Fruit fly (Drosophila melanogaster) whole organism, embryonic: ENCODE measurements around the gene Ogdh.
A peak's percentile ranks its signal among the peaks of the same experiment; 100 is the strongest.

Experiments used
- Asciz ChIP-seq: fragments of 200-800 bp; sonication (Bioruptor generic); optimal IDR thresholded peaks from 2 replicates; lab custom pipeline; 2017; ENCODE audit warnings: missing biosample characterization, mild to moderate bottlenecking, missing genetic modification characterization, missing genetic modification reagents
- Atf3 ChIP-seq: fragments of 200-800 bp; sonication (Bioruptor generic); optimal IDR thresholded peaks from 3 replicates; lab custom pipeline; 2016; ENCODE audit warnings: missing biosample characterization, missing genetic modification characterization
- Atf6 ChIP-seq: fragments of 200-800 bp; sonication (Bioruptor generic); IDR thresholded peaks from 2 replicates; pipeline ENCODE4 v1.3.6; 2022; ENCODE audit warnings: missing biosample characterization, missing genetic modification characterization
- BtbVII ChIP-seq: fragments of 200-800 bp; sonication (Bioruptor generic); optimal IDR thresholded peaks from 3 replicates; lab custom pipeline; 2017; ENCODE audit warnings: missing biosample characterization, mild to moderate bottlenecking, missing genetic modification characterization
- CG1024 ChIP-seq: fragments of 200-800 bp; sonication (Bioruptor generic); IDR thresholded peaks from 2 replicates; pipeline ENCODE4 v1.3.6; 2022; ENCODE audit warnings: missing biosample characterization, missing genetic modification characterization
- CG10543 ChIP-seq: fragments of 200-800 bp; sonication (Bioruptor generic); optimal IDR thresholded peaks from 3 replicates; lab custom pipeline; 2017; ENCODE audit warnings: missing biosample characterization, mild to moderate bottlenecking, missing genetic modification characterization, moderate library complexity
- CG12769 ChIP-seq: fragments of 200-800 bp; sonication (Bioruptor generic); optimal IDR thresholded peaks from 2 replicates; lab custom pipeline; 2019; ENCODE audit warnings: missing biosample characterization, mild to moderate bottlenecking, missing genetic modification characterization, moderate library complexity
- CG13287 ChIP-seq: fragments of 200-800 bp; sonication (Bioruptor generic); IDR thresholded peaks from 2 replicates; pipeline ENCODE4 v1.3.6; 2022; ENCODE audit warnings: missing biosample characterization, missing genetic modification characterization; ENCODE audit not compliant: partially characterized antibody
- CG13296 ChIP-seq: fragments of 200-800 bp; sonication (Bioruptor generic); optimal IDR thresholded peaks from 3 replicates; lab custom pipeline; 2018; ENCODE audit warnings: missing biosample characterization, mild to moderate bottlenecking, missing genetic modification characterization
- CG14050 ChIP-seq: fragments of 200-800 bp; sonication (Bioruptor generic); IDR thresholded peaks from 3 replicates; pipeline ENCODE4 v1.3.6; 2022; ENCODE audit warnings: missing biosample characterization, missing genetic modification characterization
- CG14710 ChIP-seq: fragments of 200-800 bp; sonication (Bioruptor generic); optimal IDR thresholded peaks from 3 replicates; lab custom pipeline; 2019; ENCODE audit warnings: missing biosample characterization, mild to moderate bottlenecking, missing genetic modification characterization, moderate library complexity
- CG14860 ChIP-seq: fragments of 200-800 bp; sonication (Bioruptor generic); IDR thresholded peaks from 3 replicates; pipeline ENCODE4 v1.3.6; 2022; ENCODE audit warnings: missing biosample characterization, missing genetic modification characterization; ENCODE audit not compliant: partially characterized antibody
- CG15269 ChIP-seq: fragments of 200-800 bp; sonication (Bioruptor generic); optimal IDR thresholded peaks from 2 replicates; lab custom pipeline; 2018; ENCODE audit warnings: missing biosample characterization, mild to moderate bottlenecking, missing genetic modification characterization, moderate library complexity
- CG16813 ChIP-seq: fragments of 200-800 bp; sonication (Bioruptor generic); IDR thresholded peaks from 3 replicates; pipeline ENCODE4 v1.3.6; 2022; ENCODE audit warnings: missing biosample characterization, missing genetic modification characterization; ENCODE audit not compliant: partially characterized antibody
- CG2889 ChIP-seq: fragments of 200-800 bp; sonication (Bioruptor generic); IDR thresholded peaks from 3 replicates; pipeline ENCODE4 v1.3.6; 2022; ENCODE audit warnings: missing biosample characterization, missing genetic modification characterization
- CG32532 ChIP-seq: fragments of 200-800 bp; sonication (Bioruptor generic); IDR thresholded peaks from 2 replicates; pipeline ENCODE4 v1.3.6; 2022; ENCODE audit warnings: missing biosample characterization, missing genetic modification characterization
- CG32772 ChIP-seq: fragments of 200-800 bp; sonication (Bioruptor generic); IDR thresholded peaks from 2 replicates; pipeline ENCODE4 v1.3.6; 2022; ENCODE audit warnings: missing biosample characterization, missing genetic modification characterization
- CG4328 ChIP-seq: fragments of 200-800 bp; sonication (Bioruptor generic); optimal IDR thresholded peaks from 3 replicates; lab custom pipeline; 2017; ENCODE audit warnings: missing biosample characterization, missing genetic modification reagents, missing genetic modification characterization
- CG4854 ChIP-seq: fragments of 200-800 bp; sonication (Bioruptor generic); optimal IDR thresholded peaks from 2 replicates; lab custom pipeline; 2016; ENCODE audit warnings: missing biosample characterization, missing genetic modification characterization, inconsistent platforms
- CG9797 ChIP-seq: fragments of 200-800 bp; sonication (Bioruptor generic); optimal IDR thresholded peaks from 3 replicates; lab custom pipeline; 2018; ENCODE audit warnings: missing biosample characterization, mild to moderate bottlenecking, missing genetic modification characterization
- Camta ChIP-seq: fragments of 200-800 bp; sonication (Bioruptor generic); optimal IDR thresholded peaks from 2 replicates; lab custom pipeline; 2016; ENCODE audit warnings: missing biosample characterization, missing genetic modification characterization
- Dbx ChIP-seq: fragments of 200-800 bp; sonication (Bioruptor generic); IDR thresholded peaks from 3 replicates; pipeline ENCODE4 v1.3.6; 2022; ENCODE audit warnings: missing biosample characterization, missing genetic modification characterization
- Dip3 ChIP-seq: fragments of 200-800 bp; sonication (Bioruptor generic); optimal IDR thresholded peaks from 3 replicates; lab custom pipeline; 2016; ENCODE audit warnings: missing biosample characterization, missing genetic modification characterization
- Fer1 ChIP-seq: fragments of 200-800 bp; sonication (Bioruptor generic); optimal IDR thresholded peaks from 2 replicates; lab custom pipeline; 2017; ENCODE audit warnings: missing biosample characterization, mild to moderate bottlenecking, missing genetic modification characterization
- Hey ChIP-seq: fragments of 200-800 bp; sonication (Bioruptor generic); optimal IDR thresholded peaks from 3 replicates; lab custom pipeline; 2018; ENCODE audit warnings: missing biosample characterization, mild to moderate bottlenecking, missing genetic modification characterization
- Hr51 ChIP-seq, 2 experiments: fragments of 200-800 bp; sonication (Bioruptor generic); optimal IDR thresholded peaks; 2 replicates in 1 of 2; 3 replicates in 1 of 2; lab custom pipeline; 2016 to 2018; ENCODE audit warnings: missing biosample characterization in 2 of 2, missing genetic modification characterization in 2 of 2, mild to moderate bottlenecking in 1 of 2, moderate library complexity in 1 of 2
- Mes4 ChIP-seq: fragments of 200-800 bp; sonication (Bioruptor generic); optimal IDR thresholded peaks from 2 replicates; lab custom pipeline; 2016; ENCODE audit warnings: missing biosample characterization, missing genetic modification characterization
- NC2β ChIP-seq: fragments of 200-800 bp; sonication (Bioruptor generic); optimal IDR thresholded peaks from 2 replicates; lab custom pipeline; 2016; ENCODE audit warnings: missing biosample characterization, missing genetic modification characterization
- NfI ChIP-seq: fragments of 200-800 bp; sonication (Bioruptor generic); optimal IDR thresholded peaks from 3 replicates; lab custom pipeline; 2018; ENCODE audit warnings: missing biosample characterization, mild to moderate bottlenecking, missing genetic modification characterization, moderate library complexity
- Sin3A ChIP-seq: fragments of >200 bp; optimal IDR thresholded peaks from 2 replicates; lab custom pipeline; 2018
- Vsx1 ChIP-seq: fragments of 200-800 bp; sonication (Bioruptor generic); optimal IDR thresholded peaks from 2 replicates; lab custom pipeline; 2017; ENCODE audit warnings: missing biosample characterization, mild to moderate bottlenecking, missing genetic modification characterization, missing genetic modification reagents
- ash1 ChIP-seq: fragments of 200-800 bp; sonication (Bioruptor generic); optimal IDR thresholded peaks from 2 replicates; lab custom pipeline; 2018; ENCODE audit warnings: missing biosample characterization, mild to moderate bottlenecking, missing genetic modification characterization
- bbx ChIP-seq: fragments of 200-800 bp; sonication (Bioruptor generic); IDR thresholded peaks from 2 replicates; pipeline ENCODE4 v1.3.6; 2022; ENCODE audit warnings: missing biosample characterization, missing genetic modification characterization; ENCODE audit not compliant: partially characterized antibody
- bsh ChIP-seq, 2 experiments: fragments of 200-800 bp; sonication (Bioruptor generic); optimal IDR thresholded peaks; 2 replicates each; lab custom pipeline; 2017 to 2018; ENCODE audit warnings: mild to moderate bottlenecking in 2 of 2, missing biosample characterization in 2 of 2, missing genetic modification characterization in 2 of 2, moderate library complexity in 1 of 2
- crol ChIP-seq: fragments of 200-800 bp; sonication (Bioruptor generic); IDR thresholded peaks from 2 replicates; pipeline ENCODE4 v1.3.6; 2022; ENCODE audit warnings: missing biosample characterization, missing genetic modification characterization
- ems ChIP-seq: fragments of 200-800 bp; sonication (Bioruptor generic); optimal IDR thresholded peaks from 3 replicates; lab custom pipeline; 2016; ENCODE audit warnings: missing biosample characterization, missing genetic modification characterization
- gce ChIP-seq: fragments of 200-800 bp; sonication (Bioruptor generic); IDR thresholded peaks from 3 replicates; pipeline ENCODE4 v1.3.6; 2022; ENCODE audit warnings: missing biosample characterization, missing genetic modification characterization
- gcm2 ChIP-seq: fragments of 200-800 bp; sonication (Bioruptor generic); optimal IDR thresholded peaks from 2 replicates; lab custom pipeline; 2016; ENCODE audit warnings: missing biosample characterization, missing genetic modification characterization
- gro ChIP-seq: fragments of 200-800 bp; sonication (Bioruptor generic); optimal IDR thresholded peaks from 2 replicates; lab custom pipeline; 2016; ENCODE audit warnings: missing biosample characterization, missing genetic modification characterization
- gt ChIP-seq: fragments of 200-800 bp; sonication (Bioruptor generic); IDR thresholded peaks from 2 replicates; pipeline ENCODE4 v1.3.6; 2022; ENCODE audit warnings: missing biosample characterization, missing genetic modification characterization
- hb ChIP-seq: fragments of 200-800 bp; sonication (Bioruptor generic); IDR thresholded peaks from 3 replicates; pipeline ENCODE4 v1.3.6; 2022; ENCODE audit warnings: missing biosample characterization, missing genetic modification characterization; ENCODE audit not compliant: partially characterized antibody
- her ChIP-seq: fragments of 200-800 bp; sonication (Bioruptor generic); optimal IDR thresholded peaks from 2 replicates; lab custom pipeline; 2016; ENCODE audit warnings: missing biosample characterization, missing genetic modification characterization
- lab ChIP-seq: fragments of 200-800 bp; sonication (Bioruptor generic); optimal IDR thresholded peaks from 3 replicates; lab custom pipeline; 2017; ENCODE audit warnings: missing biosample characterization, missing genetic modification characterization, mild to moderate bottlenecking, moderate library complexity, missing genetic modification reagents
- nau ChIP-seq: fragments of 200-800 bp; sonication (Bioruptor generic); optimal IDR thresholded peaks from 3 replicates; lab custom pipeline; 2017; ENCODE audit warnings: missing biosample characterization, mild to moderate bottlenecking, missing genetic modification characterization, missing genetic modification reagents
- pnt ChIP-seq: fragments of 200-800 bp; sonication (Bioruptor generic); optimal IDR thresholded peaks from 3 replicates; lab custom pipeline; 2016; ENCODE audit warnings: missing biosample characterization, missing genetic modification characterization
- salm ChIP-seq: fragments of 200-800 bp; sonication (Bioruptor generic); optimal IDR thresholded peaks from 2 replicates; lab custom pipeline; 2018; ENCODE audit warnings: missing biosample characterization, mild to moderate bottlenecking, missing genetic modification characterization
- schlank ChIP-seq: fragments of 200-800 bp; sonication (Bioruptor generic); optimal IDR thresholded peaks from 2 replicates; lab custom pipeline; 2018; ENCODE audit warnings: missing biosample characterization, mild to moderate bottlenecking, missing genetic modification characterization
- slbo ChIP-seq: fragments of 200-800 bp; sonication (Bioruptor generic); IDR thresholded peaks from 2 replicates; pipeline ENCODE4 v1.3.6; 2022; ENCODE audit warnings: missing biosample characterization, missing genetic modification characterization
- stc ChIP-seq: fragments of 200-800 bp; sonication (Bioruptor generic); IDR thresholded peaks from 2 replicates; pipeline ENCODE4 v1.3.6; 2022; ENCODE audit warnings: missing biosample characterization, missing genetic modification characterization
- zf30C ChIP-seq: fragments of 200-800 bp; sonication (Bioruptor generic); optimal IDR thresholded peaks from 3 replicates; lab custom pipeline; 2018; ENCODE audit warnings: missing biosample characterization, mild to moderate bottlenecking, missing genetic modification characterization

Ogdh gene

DNA sequence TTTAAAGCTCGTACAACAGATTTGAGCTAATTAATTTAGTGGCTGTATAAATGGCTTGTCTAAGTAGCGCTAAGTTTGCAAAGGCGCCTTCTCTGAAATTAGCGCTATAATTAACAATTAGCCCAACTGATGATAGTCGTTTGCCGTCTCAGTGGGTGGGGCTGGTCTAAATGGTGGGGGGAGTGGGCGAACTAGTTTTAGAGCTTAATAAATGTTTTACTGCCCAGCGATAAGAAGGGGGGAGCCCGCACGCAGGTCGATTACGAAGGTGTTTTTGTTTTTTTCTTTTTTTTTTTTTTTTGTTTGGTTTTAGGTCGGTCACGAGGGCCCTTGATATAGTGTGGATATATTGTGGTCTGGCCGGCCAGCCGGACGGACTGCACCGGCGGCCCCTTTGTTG, 46.4 kb downstream of the Ogdh start (continued):
- TF ChIP-seq nau (GFP tag; lab: Kevin White, UChicago): no peak
- TF ChIP-seq Fer1: peak; percentile 36
- TF ChIP-seq gt (GFP tag; lab: Robert Waterston, UW): no peak
- peak; percentile 57; the same call in 1 of the 2 replicates for TF ChIP-seq CG32772 (GFP tag; lab: Robert Waterston, UW)
- peak; percentile 28 for TF ChIP-seq NfI (GFP tag; lab: Kevin White, UChicago)
- peak; percentile 20 for TF ChIP-seq lab (GFP tag; lab: Kevin White, UChicago)
- TF ChIP-seq CG10543 (GFP tag; lab: Kevin White, UChicago): peak; percentile 52
- 0 out of 2 replicates have a peak, but pooled peaks have one; percentile 31 for TF ChIP-seq slbo (GFP tag; lab: Robert Waterston, UW)
- TF ChIP-seq Hey (tag; lab: Kevin White, UChicago): peak; percentile 20
- peak; percentile 44 for TF ChIP-seq CG12769 (tag; lab: Kevin White, UChicago)
- no peak for TF ChIP-seq Sin3A (lab: Kevin White, UChicago)
- no peak for TF ChIP-seq CG4854 (GFP tag; lab: Kevin White, UChicago)
- TF ChIP-seq Atf3 (GFP tag; lab: Kevin White, UChicago): no peak
- TF ChIP-seq schlank (tag; lab: Kevin White, UChicago): peak; percentile 13
- TF ChIP-seq Asciz: no peak
- peak; percentile 53; the same call in 1 of the 2 replicates for TF ChIP-seq CG32532 (GFP tag; lab: Robert Waterston, UW)
- TF ChIP-seq ash1 (GFP tag; lab: Kevin White, UChicago): no peak
- no peak for TF ChIP-seq CG9797
- TF ChIP-seq CG13296 (GFP tag; lab: Kevin White, UChicago): peak; percentile 23
- TF ChIP-seq gro (GFP tag; lab: Kevin White, UChicago): peak; percentile 48
- TF ChIP-seq NC2β: no peak
- TF ChIP-seq gce: 0 out of 3 replicates have a peak, but pooled peaks have one; percentile 25
- no peak for TF ChIP-seq Dip3 (GFP tag; lab: Kevin White, UChicago)
- no peak for TF ChIP-seq pnt (GFP tag; lab: Kevin White, UChicago)
- TF ChIP-seq CG13287 (GFP tag; lab: Robert Waterston, UW): no peak
- no peak for TF ChIP-seq CG2889 (GFP tag; lab: Robert Waterston, UW)
- TF ChIP-seq CG1024 (GFP tag; lab: Robert Waterston, UW): no peak
- TF ChIP-seq Mes4 (GFP tag; lab: Kevin White, UChicago): no peak
- no peak for TF ChIP-seq CG14710 (tag; lab: Kevin White, UChicago)
- peak; percentile 88 for TF ChIP-seq Vsx1 (GFP tag; lab: Kevin White, UChicago)
- TF ChIP-seq ems (GFP tag; lab: Kevin White, UChicago): no peak
- peak; percentile 8; the same call in 1 of the 3 replicates for TF ChIP-seq CG14050 (GFP tag; lab: Robert Waterston, UW)
- no peak for TF ChIP-seq BtbVII
- 0 out of 2 replicates have a peak, but pooled peaks have one; percentile 11 for TF ChIP-seq stc (GFP tag; lab: Robert Waterston, UW)
- TF ChIP-seq bsh (GFP tag; optimal IDR thresholded peaks at IDR 0.05; lab: Kevin White, UChicago): no peak
- TF ChIP-seq CG16813 (GFP tag; lab: Robert Waterston, UW): no peak
- peak; percentile 57 for TF ChIP-seq crol (GFP tag; lab: Robert Waterston, UW)
- no peak for TF ChIP-seq gcm2 (GFP tag; lab: Kevin White, UChicago)
- no peak for TF ChIP-seq zf30C (GFP tag; lab: Kevin White, UChicago)
- TF ChIP-seq bbx: no peak
- no peak for TF ChIP-seq Dbx (GFP tag; lab: Robert Waterston, UW)
- peak; percentile 45 for TF ChIP-seq CG15269 (tag; lab: Kevin White, UChicago)
- no peak for TF ChIP-seq CG4328 (GFP tag; lab: Kevin White, UChicago)
- 0 out of 3 replicates have a peak, but pooled peaks have one; percentile 20 for TF ChIP-seq hb (GFP tag; lab: Robert Waterston, UW)
- TF ChIP-seq her (GFP tag; lab: Kevin White, UChicago): no peak
- TF ChIP-seq Atf6 (GFP tag; lab: Robert Waterston, UW): peak; percentile 54
- TF ChIP-seq Hr51 (GFP tag; optimal IDR thresholded peaks at IDR 0.05; lab: Kevin White, UChicago): peak in 1 of 2 experiments; percentile 8
- no peak for TF ChIP-seq salm (tag; lab: Kevin White, UChicago)
- TF ChIP-seq CG14860 (GFP tag; lab: Robert Waterston, UW): no peak
- TF ChIP-seq Camta (GFP tag; lab: Kevin White, UChicago): no peak
